Comparison of ENCODE assay signal across 4 fruit fly cellular contexts in genomic region chr3R:17681611-17682243, dm6.
TF ChIP-seq lines count a peak whose summit lies in the region.

No protein-coding gene starts in this region.

- no peak for TF ChIP-seq CTCF in whole organism, embryonic (GFP tag; optimal IDR thresholded peaks at IDR 0.05; lab: Kevin White, UChicago)

TF ChIP-seq in whole organism, embryonic, 481 proteins besides CTCF, POLR2A, EP300 and RAD21:
- TF ChIP-seq CG31441 (GFP tag; IDR thresholded peaks at IDR 0.05; lab: Robert Waterston, UW), result no peak
- peak; percentile 84 for TF ChIP-seq Neu2 (GFP tag; optimal IDR thresholded peaks at IDR 0.05; lab: Kevin White, UChicago; ENCODE audit: borderline replicate concordance)
- TF ChIP-seq CG7357 (GFP tag; IDR thresholded peaks at IDR 0.05; lab: Robert Waterston, UW), result no peak
- no peak for TF ChIP-seq chn (GFP tag; optimal IDR thresholded peaks at IDR 0.05; lab: Kevin White, UChicago)
- TF ChIP-seq CG5180 (GFP tag; optimal IDR thresholded peaks at IDR 0.05; lab: Kevin White, UChicago), result peak; percentile 4
- peak; percentile 42 for TF ChIP-seq gcm (GFP tag; optimal IDR thresholded peaks at IDR 0.05; lab: Kevin White, UChicago)
- TF ChIP-seq Ssrp (tag; optimal IDR thresholded peaks at IDR 0.05; lab: Kevin White, UChicago), result peak; percentile 8
- TF ChIP-seq Xrp1 (GFP tag; IDR thresholded peaks at IDR 0.05; lab: Robert Waterston, UW), result no peak
- peak; percentile 43 to 57 for TF ChIP-seq Trl (optimal IDR thresholded peaks at IDR 0.05; lab: Kevin White, UChicago)
- TF ChIP-seq Trl (GFP tag; optimal IDR thresholded peaks at IDR 0.05; lab: Kevin White, UChicago), result no peak
- TF ChIP-seq Hr78 (GFP tag; optimal IDR thresholded peaks at IDR 0.05; lab: Kevin White, UChicago), result peak in 1 of 2 experiments; percentile 66
- peak; percentile 36 for TF ChIP-seq grn (GFP tag; optimal IDR thresholded peaks at IDR 0.05; lab: Kevin White, UChicago)
- peak; percentile 9 for TF ChIP-seq lov (optimal IDR thresholded peaks at IDR 0.05; lab: Kevin White, UChicago)
- TF ChIP-seq lov (GFP tag; IDR thresholded peaks at IDR 0.05; lab: Robert Waterston, UW), result no peak
- TF ChIP-seq CG15479 (GFP tag; optimal IDR thresholded peaks at IDR 0.05; lab: Kevin White, UChicago), result peak; percentile 36
- TF ChIP-seq Med (GFP tag; lab: Kevin White, UChicago), result peak; percentile 10
- TF ChIP-seq pros (GFP tag; optimal IDR thresholded peaks at IDR 0.05; lab: Kevin White, UChicago), result peak; percentile 77
- no peak for TF ChIP-seq CG33213 (GFP tag; optimal IDR thresholded peaks at IDR 0.05; lab: Kevin White, UChicago)
- TF ChIP-seq CG10543 (GFP tag; optimal IDR thresholded peaks at IDR 0.05; lab: Kevin White, UChicago), result no peak

TF ChIP-seq in whole organism, prepupa, 60 proteins besides CTCF, POLR2A, EP300 and RAD21:
- TF ChIP-seq Blimp-1 (GFP tag; optimal IDR thresholded peaks at IDR 0.05; lab: Kevin White, UChicago), result peak; percentile 26
- no peak for TF ChIP-seq CG6808 (GFP tag; optimal IDR thresholded peaks at IDR 0.05; lab: Kevin White, UChicago)

TF ChIP-seq in whole organism, pupa, 21 proteins besides CTCF, POLR2A, EP300 and RAD21:
- TF ChIP-seq CG15710 (tag; optimal IDR thresholded peaks at IDR 0.05; lab: Kevin White, UChicago) (no peak), EcR (GFP tag; optimal IDR thresholded peaks at IDR 0.05; lab: Kevin White, UChicago) (peak; percentile 85)

TF ChIP-seq in whole organism, wandering third instar larva, 38 proteins besides CTCF, POLR2A, EP300 and RAD21:
- no peak for TF ChIP-seq fru (GFP tag; optimal IDR thresholded peaks at IDR 0.05; lab: Kevin White, UChicago)
- TF ChIP-seq brk (GFP tag; optimal IDR thresholded peaks at IDR 0.05; lab: Kevin White, UChicago), result no peak
- no peak for TF ChIP-seq GATAd (GFP tag; optimal IDR thresholded peaks at IDR 0.05; lab: Kevin White, UChicago)
- TF ChIP-seq Vsx2 (GFP tag; optimal IDR thresholded peaks at IDR 0.05; lab: Kevin White, UChicago; ENCODE audit: partially characterized antibody), result no peak
- peak in 1 of 2 experiments; percentile 2 for TF ChIP-seq dl (GFP tag; optimal IDR thresholded peaks at IDR 0.05; lab: Kevin White, UChicago; ENCODE audit: insufficient read depth in 1 of 2, partially characterized antibody in 2 of 2)
- no peak for TF ChIP-seq Rel (GFP tag; optimal IDR thresholded peaks at IDR 0.05; lab: Kevin White, UChicago)
- peak; percentile 37 for TF ChIP-seq Rel (tag; optimal IDR thresholded peaks at IDR 0.05; lab: Kevin White, UChicago)
- TF ChIP-seq Dif (GFP tag; optimal IDR thresholded peaks at IDR 0.05; lab: Kevin White, UChicago; ENCODE audit: partially characterized antibody), result peak; percentile 43

Comparison
In these comparisons a context has a peak if more than half of its experiments do, and no peak if none do; other contexts are left out.
1. Of the 7 proteins assayed by ChIP-seq in both whole organism, embryonic and whole organism, prepupa: peak only in whole organism, embryonic: none; only in whole organism, prepupa: Blimp-1; in both: none; in neither: 6.